Worm (Caenorhabditis elegans) whole organism, L1 larva: ENCODE measurements around the gene srt-32.

Experiments
- aly-2 ChIP-seq: fragments of 150-350 bp; optimal IDR thresholded peaks from 2 replicates; lab custom pipeline; 2014; ENCODE audit warnings: missing biosample characterization, missing genetic modification characterization
- ceh-8 ChIP-seq: fragments of 200-800 bp; sonication (Bioruptor generic); optimal IDR thresholded peaks from 2 replicates; lab custom pipeline; 2018; ENCODE audit warnings: mild to moderate bottlenecking, missing genetic modification characterization, moderate library complexity, missing compliant biosample characterization
- fos-1 ChIP-seq: fragments of 150-350 bp; optimal IDR thresholded peaks from 2 replicates; lab custom pipeline; 2014; ENCODE audit warnings: missing biosample characterization, missing genetic modification characterization
- grh-1 ChIP-seq: fragments of 200-800 bp; sonication (Bioruptor generic); IDR thresholded peaks from 2 replicates; pipeline ENCODE4 v1.3.6; 2022; ENCODE audit warnings: missing genetic modification reagents, missing genetic modification characterization, missing compliant biosample characterization
- jun-1 ChIP-seq: fragments of 150-350 bp; optimal IDR thresholded peaks from 2 replicates; lab custom pipeline; 2014; ENCODE audit warnings: missing biosample characterization, missing genetic modification reagents, missing genetic modification characterization
- lin-15B ChIP-seq: fragments of 150-350 bp; sonication (generic microtip); optimal IDR thresholded peaks from 3 replicates; lab custom pipeline; 2014; ENCODE audit warnings: missing biosample characterization, missing genetic modification characterization
- lin-35 ChIP-seq, 2 experiments: fragments of 150-350 bp; optimal IDR thresholded peaks; 2 replicates each; lab custom pipeline; 2014; ENCODE audit warnings: missing biosample characterization in 2 of 2, missing genetic modification characterization in 2 of 2, missing genetic modification reagents in 2 of 2
- lsy-2 ChIP-seq, 2 experiments: fragments of 150-350 bp; optimal IDR thresholded peaks; 2 replicates each; lab custom pipeline; 2014; ENCODE audit warnings: missing biosample characterization in 2 of 2, missing genetic modification characterization in 2 of 2
- pqm-1 ChIP-seq: sonication (generic microtip); optimal IDR thresholded peaks from 3 replicates; lab custom pipeline; 2017; ENCODE audit warnings: missing biosample characterization, missing genetic modification characterization
- zag-1 ChIP-seq: fragments of 150-350 bp; optimal IDR thresholded peaks from 2 replicates; lab custom pipeline; 2014; ENCODE audit warnings: missing biosample characterization, missing genetic modification characterization

DNA sequence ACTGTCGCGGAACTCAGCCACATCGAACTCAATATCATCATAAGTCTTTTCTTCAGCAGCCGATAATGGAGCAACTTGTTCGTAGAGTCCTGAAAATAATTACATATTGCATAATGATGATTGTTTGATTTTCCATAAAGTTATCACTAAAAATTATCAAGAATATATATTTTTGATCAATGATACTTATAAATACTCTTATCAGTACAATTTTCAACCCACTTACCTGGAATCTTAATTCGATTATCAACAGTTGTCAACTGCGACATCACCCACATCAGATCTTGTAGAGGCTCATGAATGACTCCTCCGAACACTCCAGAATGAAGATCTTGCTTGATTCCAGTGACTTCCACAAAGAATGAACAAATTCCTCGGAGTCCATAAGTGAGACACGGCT, 36.6 kb downstream of the srt-32 start:
- TF ChIP-seq lin-15B (tag; lab: Kevin White, UChicago) (no peak), lsy-2 (tag; optimal IDR thresholded peaks at IDR 0.05; lab: Kevin White, UChicago) (no peak), fos-1 (tag; lab: Kevin White, UChicago) (no peak), zag-1 (tag; lab: Kevin White, UChicago) (no peak), aly-2 (tag; lab: Kevin White, UChicago) (no peak), jun-1 (tag; lab: Kevin White, UChicago) (no peak), lin-35 (GFP tag; optimal IDR thresholded peaks at IDR 0.05; lab: Kevin White, UChicago) (no peak), grh-1 (GFP tag; lab: Robert Waterston, UW) (no peak), pqm-1 (tag; lab: Kevin White, UChicago) (no peak), ceh-8 (no peak)
